In genomic region chrX:7959025-7959424, dm6 we compare ENCODE assay signal across 1 fruit fly cellular context.
A peak's percentile ranks its signal among the peaks of the same experiment; 100 is the strongest.
TF ChIP-seq lines count a peak whose summit lies in the region.

No protein-coding gene starts in this region.

TF ChIP-seq in whole organism, embryonic, 481 proteins besides CTCF, POLR2A, EP300 and RAD21 (continued from another document and continues in another):
- no peak for TF ChIP-seq CG9797 (GFP tag; optimal IDR thresholded peaks at IDR 0.05; lab: Kevin White, UChicago)
- no peak for TF ChIP-seq dati (GFP tag; IDR thresholded peaks at IDR 0.05; lab: Robert Waterston, UW)
- no peak for TF ChIP-seq sisA (GFP tag; IDR thresholded peaks at IDR 0.05; lab: Robert Waterston, UW)
- TF ChIP-seq CG9437 (GFP tag; optimal IDR thresholded peaks at IDR 0.05; lab: Kevin White, UChicago): peak; percentile 4
- TF ChIP-seq CG10654 (GFP tag; optimal IDR thresholded peaks at IDR 0.05; lab: Kevin White, UChicago): no peak
- TF ChIP-seq luna (GFP tag; optimal IDR thresholded peaks at IDR 0.05; lab: Kevin White, UChicago): no peak
- no peak for TF ChIP-seq lilli (GFP tag; optimal IDR thresholded peaks at IDR 0.05; lab: Kevin White, UChicago)
- TF ChIP-seq chif (GFP tag; optimal IDR thresholded peaks at IDR 0.05; lab: Kevin White, UChicago): no peak
- no peak for TF ChIP-seq CG11723 (GFP tag; optimal IDR thresholded peaks at IDR 0.05; lab: Kevin White, UChicago)
- TF ChIP-seq sqz (GFP tag; optimal IDR thresholded peaks at IDR 0.05; lab: Kevin White, UChicago): peak; percentile 85
- peak; percentile 14 for TF ChIP-seq zen (tag; optimal IDR thresholded peaks at IDR 0.05; lab: Kevin White, UChicago)
- no peak for TF ChIP-seq CG9876 (GFP tag; optimal IDR thresholded peaks at IDR 0.05; lab: Kevin White, UChicago)
- TF ChIP-seq tna (GFP tag; IDR thresholded peaks at IDR 0.05; lab: Robert Waterston, UW; ENCODE audit: partially characterized antibody): 0 out of 2 replicates have a peak, but pooled peaks have one; percentile 13
- no peak for TF ChIP-seq HHEX (GFP tag; optimal IDR thresholded peaks at IDR 0.05; lab: Kevin White, UChicago)
- TF ChIP-seq ewg (GFP tag; optimal IDR thresholded peaks at IDR 0.05; lab: Kevin White, UChicago): no peak
- no peak for TF ChIP-seq Atf-2 (GFP tag; optimal IDR thresholded peaks at IDR 0.05; lab: Kevin White, UChicago)
- no peak for TF ChIP-seq CG11504 (tag; optimal IDR thresholded peaks at IDR 0.05; lab: Kevin White, UChicago)
- TF ChIP-seq CG14050 (GFP tag; IDR thresholded peaks at IDR 0.05; lab: Robert Waterston, UW): no peak
- no peak for TF ChIP-seq Dip2 (GFP tag; IDR thresholded peaks at IDR 0.05; lab: Robert Waterston, UW)
- TF ChIP-seq MESR4 (GFP tag; optimal IDR thresholded peaks at IDR 0.05; lab: Kevin White, UChicago): no peak
- TF ChIP-seq CG32772 (GFP tag; IDR thresholded peaks at IDR 0.05; lab: Robert Waterston, UW): 0 out of 2 replicates have a peak, but pooled peaks have one; percentile 34
- TF ChIP-seq kah (GFP tag; optimal IDR thresholded peaks at IDR 0.05; lab: Kevin White, UChicago): peak; percentile 98
- no peak for TF ChIP-seq CG3847 (GFP tag; IDR thresholded peaks at IDR 0.05; lab: Robert Waterston, UW)
- TF ChIP-seq disco-r (GFP tag; optimal IDR thresholded peaks at IDR 0.05; lab: Kevin White, UChicago): no peak
- no peak for TF ChIP-seq unc-4 (GFP tag; IDR thresholded peaks at IDR 0.05; lab: Robert Waterston, UW; ENCODE audit: partially characterized antibody)
- no peak for TF ChIP-seq H2.0 (GFP tag; IDR thresholded peaks at IDR 0.05; lab: Robert Waterston, UW)
- TF ChIP-seq CG12391 (tag; optimal IDR thresholded peaks at IDR 0.05; lab: Kevin White, UChicago): no peak
- TF ChIP-seq Opbp (GFP tag; IDR thresholded peaks at IDR 0.05; lab: Robert Waterston, UW; ENCODE audit: partially characterized antibody): no peak
- no peak for TF ChIP-seq CG5180 (GFP tag; optimal IDR thresholded peaks at IDR 0.05; lab: Kevin White, UChicago)
- TF ChIP-seq lbe (GFP tag; optimal IDR thresholded peaks at IDR 0.05; lab: Kevin White, UChicago): no peak
- 0 out of 2 replicates have a peak, but pooled peaks have one; percentile 15 for TF ChIP-seq CG32767 (GFP tag; IDR thresholded peaks at IDR 0.05; lab: Robert Waterston, UW)
- no peak for TF ChIP-seq ems (GFP tag; optimal IDR thresholded peaks at IDR 0.05; lab: Kevin White, UChicago)
- no peak for TF ChIP-seq Ets65A (GFP tag; lab: Kevin White, UChicago)
- TF ChIP-seq chinmo (GFP tag; IDR thresholded peaks at IDR 0.05; lab: Robert Waterston, UW; ENCODE audit: partially characterized antibody): 0 out of 4 replicates have a peak, but pooled peaks have one; percentile 68
- no peak for TF ChIP-seq CG1792 (GFP tag; optimal IDR thresholded peaks at IDR 0.05; lab: Kevin White, UChicago)
- no peak for TF ChIP-seq CG4854 (GFP tag; optimal IDR thresholded peaks at IDR 0.05; lab: Kevin White, UChicago)
- no peak for TF ChIP-seq CG11456 (GFP tag; IDR thresholded peaks at IDR 0.05; lab: Robert Waterston, UW)
- peak; percentile 84 for TF ChIP-seq CG4360 (GFP tag; IDR thresholded peaks at IDR 0.05; lab: Robert Waterston, UW)
- no peak for TF ChIP-seq gcm (GFP tag; optimal IDR thresholded peaks at IDR 0.05; lab: Kevin White, UChicago)
- no peak for TF ChIP-seq CG4707 (GFP tag; optimal IDR thresholded peaks at IDR 0.05; lab: Kevin White, UChicago)
- TF ChIP-seq CG9817 (tag; optimal IDR thresholded peaks at IDR 0.05; lab: Kevin White, UChicago): no peak
- TF ChIP-seq ATbp (GFP tag; optimal IDR thresholded peaks at IDR 0.05; lab: Kevin White, UChicago): no peak
- no peak for TF ChIP-seq Deaf1 (tag; optimal IDR thresholded peaks at IDR 0.05; lab: Kevin White, UChicago)
- TF ChIP-seq Hr3 (GFP tag; optimal IDR thresholded peaks at IDR 0.05; lab: Kevin White, UChicago): no peak
- TF ChIP-seq dan (GFP tag; IDR thresholded peaks at IDR 0.05; lab: Robert Waterston, UW): no peak
- no peak for TF ChIP-seq Mrtf (GFP tag; IDR thresholded peaks at IDR 0.05; lab: Robert Waterston, UW)
- TF ChIP-seq usp (GFP tag; optimal IDR thresholded peaks at IDR 0.05; lab: Kevin White, UChicago): no peak
- TF ChIP-seq CG4617 (GFP tag; optimal IDR thresholded peaks at IDR 0.05; lab: Kevin White, UChicago; ENCODE audit: borderline replicate concordance): no peak
- TF ChIP-seq BtbVII (GFP tag; optimal IDR thresholded peaks at IDR 0.05; lab: Kevin White, UChicago): no peak
- no peak for TF ChIP-seq caup (GFP tag; optimal IDR thresholded peaks at IDR 0.05; lab: Kevin White, UChicago; ENCODE audit: severe bottlenecking)
- no peak for TF ChIP-seq CG11093 (GFP tag; IDR thresholded peaks at IDR 0.05; lab: Robert Waterston, UW)
- TF ChIP-seq mirr (GFP tag; optimal IDR thresholded peaks at IDR 0.05; lab: Kevin White, UChicago): no peak
- TF ChIP-seq slp2 (GFP tag; optimal IDR thresholded peaks at IDR 0.05; lab: Kevin White, UChicago): no peak
- no peak for TF ChIP-seq stwl (tag; optimal IDR thresholded peaks at IDR 0.05; lab: Kevin White, UChicago)
- TF ChIP-seq danr (GFP tag; IDR thresholded peaks at IDR 0.05; lab: Robert Waterston, UW): no peak
- TF ChIP-seq Gsc (GFP tag; IDR thresholded peaks at IDR 0.05; lab: Robert Waterston, UW): no peak
- TF ChIP-seq CG2889 (GFP tag; IDR thresholded peaks at IDR 0.05; lab: Robert Waterston, UW): no peak
- no peak for TF ChIP-seq CG4282 (GFP tag; optimal IDR thresholded peaks at IDR 0.05; lab: Kevin White, UChicago)
- no peak for TF ChIP-seq CG8388 (GFP tag; optimal IDR thresholded peaks at IDR 0.05; lab: Kevin White, UChicago)
- no peak for TF ChIP-seq tio (GFP tag; optimal IDR thresholded peaks at IDR 0.05; lab: Kevin White, UChicago)
- no peak for TF ChIP-seq CG18262 (tag; optimal IDR thresholded peaks at IDR 0.05; lab: Kevin White, UChicago)
- no peak for TF ChIP-seq CG42726 (GFP tag; IDR thresholded peaks at IDR 0.05; lab: Robert Waterston, UW; ENCODE audit: partially characterized antibody)
- no peak for TF ChIP-seq mld (GFP tag; IDR thresholded peaks at IDR 0.05; lab: Robert Waterston, UW; ENCODE audit: partially characterized antibody)
- no peak for TF ChIP-seq ac (GFP tag; optimal IDR thresholded peaks at IDR 0.05; lab: Kevin White, UChicago)
- TF ChIP-seq CG34422 (GFP tag; IDR thresholded peaks at IDR 0.05; lab: Robert Waterston, UW): peak; percentile 63; the same call in 1 of the 3 replicates
- TF ChIP-seq Hand (GFP tag; optimal IDR thresholded peaks at IDR 0.05; lab: Kevin White, UChicago): no peak
- TF ChIP-seq zfh1 (GFP tag; IDR thresholded peaks at IDR 0.05; lab: Robert Waterston, UW): no peak
- no peak for TF ChIP-seq Abd-B (GFP tag; optimal IDR thresholded peaks at IDR 0.05; lab: Kevin White, UChicago)
- no peak for TF ChIP-seq croc (GFP tag; conservative IDR thresholded peaks at IDR 0.05; lab: Robert Waterston, UW)
- no peak for TF ChIP-seq lmd (GFP tag; IDR thresholded peaks at IDR 0.05; lab: Robert Waterston, UW)
- TF ChIP-seq seq (GFP tag; IDR thresholded peaks at IDR 0.05; lab: Robert Waterston, UW): no peak
- no peak for TF ChIP-seq tgo (GFP tag; IDR thresholded peaks at IDR 0.05; lab: Robert Waterston, UW)
- no peak for TF ChIP-seq CG11398 (GFP tag; optimal IDR thresholded peaks at IDR 0.05; lab: Kevin White, UChicago)
- TF ChIP-seq CG4820 (GFP tag; optimal IDR thresholded peaks at IDR 0.05; lab: Kevin White, UChicago): no peak
- TF ChIP-seq pan (optimal IDR thresholded peaks at IDR 0.05; lab: Kevin White, UChicago): no peak
- TF ChIP-seq pan (GFP tag; optimal IDR thresholded peaks at IDR 0.05 in 1 of 2, IDR thresholded peaks at IDR 0.05 in 1 of 2): no peak
- TF ChIP-seq rib (GFP tag; IDR thresholded peaks at IDR 0.05; lab: Robert Waterston, UW): no peak
- TF ChIP-seq Oaz (GFP tag; IDR thresholded peaks at IDR 0.05; lab: Robert Waterston, UW): no peak
- peak; percentile 20; the same call in 1 of the 2 replicates for TF ChIP-seq Drgx (GFP tag; IDR thresholded peaks at IDR 0.05; lab: Robert Waterston, UW)
- no peak for TF ChIP-seq Adf1 (GFP tag; IDR thresholded peaks at IDR 0.05; lab: Robert Waterston, UW)
- TF ChIP-seq CG17612 (GFP tag; IDR thresholded peaks at IDR 0.05; lab: Robert Waterston, UW): no peak
- no peak for TF ChIP-seq CG1529 (GFP tag; optimal IDR thresholded peaks at IDR 0.05; lab: Kevin White, UChicago)
- TF ChIP-seq CG11247 (GFP tag; IDR thresholded peaks at IDR 0.05; lab: Robert Waterston, UW): no peak
- TF ChIP-seq CG17328 (GFP tag; IDR thresholded peaks at IDR 0.05; lab: Robert Waterston, UW): no peak
- no peak for TF ChIP-seq CG8478 (optimal IDR thresholded peaks at IDR 0.05; lab: Kevin White, UChicago)
- no peak for TF ChIP-seq CG31224 (GFP tag; IDR thresholded peaks at IDR 0.05; lab: Robert Waterston, UW)
- no peak for TF ChIP-seq Xbp1 (GFP tag; optimal IDR thresholded peaks at IDR 0.05; lab: Kevin White, UChicago)
- TF ChIP-seq p53 (GFP tag; optimal IDR thresholded peaks at IDR 0.05; lab: Kevin White, UChicago): no peak
- TF ChIP-seq jumu (GFP tag; optimal IDR thresholded peaks at IDR 0.05; lab: Kevin White, UChicago): no peak
- no peak for TF ChIP-seq her (GFP tag; optimal IDR thresholded peaks at IDR 0.05; lab: Kevin White, UChicago)
- no peak for TF ChIP-seq CG8924 (tag; optimal IDR thresholded peaks at IDR 0.05; lab: Kevin White, UChicago)
- TF ChIP-seq CG15479 (GFP tag; optimal IDR thresholded peaks at IDR 0.05; lab: Kevin White, UChicago): peak; percentile 41
- no peak for TF ChIP-seq ftz-f1 (GFP tag; optimal IDR thresholded peaks at IDR 0.05; lab: Kevin White, UChicago)
- TF ChIP-seq CG3726 (GFP tag; IDR thresholded peaks at IDR 0.05; lab: Robert Waterston, UW): no peak
- no peak for TF ChIP-seq pzg (GFP tag; optimal IDR thresholded peaks at IDR 0.05; lab: Kevin White, UChicago)
- TF ChIP-seq kni (GFP tag; optimal IDR thresholded peaks at IDR 0.05; lab: Kevin White, UChicago): no peak
- no peak for TF ChIP-seq CG18619 (GFP tag; optimal IDR thresholded peaks at IDR 0.05; lab: Kevin White, UChicago)
- TF ChIP-seq Nf-YB (GFP tag; optimal IDR thresholded peaks at IDR 0.05; lab: Kevin White, UChicago): no peak
- peak; percentile 86 for TF ChIP-seq dm (GFP tag; optimal IDR thresholded peaks at IDR 0.05; lab: Kevin White, UChicago)
- TF ChIP-seq grau (tag; optimal IDR thresholded peaks at IDR 0.05; lab: Kevin White, UChicago): no peak
- TF ChIP-seq CG1832 (GFP tag; optimal IDR thresholded peaks at IDR 0.05; lab: Kevin White, UChicago): peak; percentile 33
- TF ChIP-seq GATAe (GFP tag; conservative IDR thresholded peaks at IDR 0.05; lab: Robert Waterston, UW): no peak
- no peak for TF ChIP-seq pum (GFP tag; optimal IDR thresholded peaks at IDR 0.05; lab: Kevin White, UChicago)
- peak in 1 of 2 experiments; percentile 22 for TF ChIP-seq Hr78 (GFP tag; optimal IDR thresholded peaks at IDR 0.05; lab: Kevin White, UChicago)
- TF ChIP-seq sima (GFP tag; optimal IDR thresholded peaks at IDR 0.05; lab: Kevin White, UChicago): no peak
- peak; percentile 35 to 50 for TF ChIP-seq Trl (optimal IDR thresholded peaks at IDR 0.05; lab: Kevin White, UChicago)
- no peak for TF ChIP-seq Trl (GFP tag; optimal IDR thresholded peaks at IDR 0.05; lab: Kevin White, UChicago)
- no peak for TF ChIP-seq CG9932 (GFP tag; IDR thresholded peaks at IDR 0.05; lab: Robert Waterston, UW)
- no peak for TF ChIP-seq al (GFP tag; IDR thresholded peaks at IDR 0.05; lab: Robert Waterston, UW)
- no peak for TF ChIP-seq Ptx1 (GFP tag; IDR thresholded peaks at IDR 0.05; lab: Robert Waterston, UW)
- peak; percentile 29 for TF ChIP-seq nom (GFP tag; optimal IDR thresholded peaks at IDR 0.05; lab: Kevin White, UChicago)
- TF ChIP-seq CG15601 (tag; optimal IDR thresholded peaks at IDR 0.05; lab: Kevin White, UChicago): no peak
- no peak for TF ChIP-seq CrebB (tag; optimal IDR thresholded peaks at IDR 0.05; lab: Kevin White, UChicago)
- TF ChIP-seq ranshi (GFP tag; IDR thresholded peaks at IDR 0.05; lab: Robert Waterston, UW): no peak
- TF ChIP-seq CG18011 (GFP tag; optimal IDR thresholded peaks at IDR 0.05; lab: Kevin White, UChicago): no peak
- peak; percentile 61 for TF ChIP-seq gfzf (GFP tag; optimal IDR thresholded peaks at IDR 0.05; lab: Kevin White, UChicago)
- no peak for TF ChIP-seq CG43689 (GFP tag; IDR thresholded peaks at IDR 0.05; lab: Robert Waterston, UW)
- no peak for TF ChIP-seq sr (GFP tag; IDR thresholded peaks at IDR 0.05; lab: Robert Waterston, UW)
- no peak for TF ChIP-seq Vsx1 (GFP tag; optimal IDR thresholded peaks at IDR 0.05; lab: Kevin White, UChicago)
- TF ChIP-seq bowl (GFP tag; IDR thresholded peaks at IDR 0.05; lab: Robert Waterston, UW): no peak
- TF ChIP-seq Stat92E (GFP tag; optimal IDR thresholded peaks at IDR 0.05; lab: Kevin White, UChicago): no peak
- peak in 1 of 2 experiments; percentile 8 for TF ChIP-seq bsh (GFP tag; optimal IDR thresholded peaks at IDR 0.05; lab: Kevin White, UChicago)
- no peak for TF ChIP-seq CG6813 (GFP tag; optimal IDR thresholded peaks at IDR 0.05; lab: Kevin White, UChicago)
- no peak for TF ChIP-seq CG15514 (GFP tag; optimal IDR thresholded peaks at IDR 0.05; lab: Kevin White, UChicago)
- TF ChIP-seq Asciz (GFP tag; optimal IDR thresholded peaks at IDR 0.05; lab: Kevin White, UChicago): no peak
- no peak for TF ChIP-seq corto (GFP tag; optimal IDR thresholded peaks at IDR 0.05; lab: Kevin White, UChicago)
- no peak for TF ChIP-seq CG14441 (GFP tag; IDR thresholded peaks at IDR 0.05; lab: Robert Waterston, UW)
- TF ChIP-seq CG6791 (GFP tag; IDR thresholded peaks at IDR 0.05; lab: Robert Waterston, UW; ENCODE audit: partially characterized antibody): no peak
- TF ChIP-seq CG10366 (GFP tag; IDR thresholded peaks at IDR 0.05; lab: Robert Waterston, UW): no peak
- no peak for TF ChIP-seq CG1602 (GFP tag; optimal IDR thresholded peaks at IDR 0.05; lab: Kevin White, UChicago)
- TF ChIP-seq Max (GFP tag; optimal IDR thresholded peaks at IDR 0.05; lab: Kevin White, UChicago): peak; percentile 56
- no peak for TF ChIP-seq Sry-β (GFP tag; optimal IDR thresholded peaks at IDR 0.05; lab: Kevin White, UChicago)
- TF ChIP-seq nmo (GFP tag; optimal IDR thresholded peaks at IDR 0.05; lab: Kevin White, UChicago): no peak
- TF ChIP-seq CG7987 (GFP tag; optimal IDR thresholded peaks at IDR 0.05; lab: Kevin White, UChicago): no peak
- peak; percentile 46; the same call in 1 of the 2 replicates for TF ChIP-seq chm (GFP tag; IDR thresholded peaks at IDR 0.05; lab: Robert Waterston, UW)
- TF ChIP-seq fru (optimal IDR thresholded peaks at IDR 0.05; lab: Kevin White, UChicago): no peak
- no peak for TF ChIP-seq Hr51 (GFP tag; optimal IDR thresholded peaks at IDR 0.05; lab: Kevin White, UChicago)
- TF ChIP-seq da (GFP tag; optimal IDR thresholded peaks at IDR 0.05; lab: Kevin White, UChicago): no peak
